Worm (Caenorhabditis elegans): ENCODE measurements around the gene C06A1.6.

C06A1.6 gene

DNA sequence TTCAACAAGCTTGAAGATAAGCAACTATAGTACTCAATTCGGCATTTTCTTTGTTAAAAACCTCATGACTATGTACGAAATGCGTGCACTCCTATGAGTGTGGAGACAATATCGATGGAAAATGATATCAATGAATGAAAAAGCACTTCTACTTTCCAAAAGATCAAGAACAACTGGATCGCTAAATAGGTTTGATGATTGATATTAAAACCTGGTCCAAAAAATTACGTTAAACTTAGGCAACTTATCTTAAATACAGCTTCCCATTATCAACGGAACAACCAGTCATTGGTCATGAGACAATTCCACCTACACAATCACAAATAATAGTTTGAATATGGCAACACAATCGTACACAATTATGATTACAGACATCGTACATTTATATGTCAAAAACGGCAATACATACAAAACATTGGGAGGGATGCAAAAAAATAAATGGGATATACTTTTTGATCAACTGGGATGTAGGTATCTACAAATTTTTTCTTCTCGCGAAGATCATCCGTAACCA, 4.8 kb downstream of the C06A1.6 start (continued):
- TF ChIP-seq F55B11.4 (tag; optimal IDR thresholded peaks at IDR 0.05; ENCODE audit: borderline replicate concordance, insufficient read depth) = no peak
- 0 out of 2 replicates have a peak, but pooled peaks have one; percentile 60 for TF ChIP-seq ekl-4 (GFP tag; IDR thresholded peaks at IDR 0.05)
- no peak for TF ChIP-seq cebp-2 (GFP tag; IDR thresholded peaks at IDR 0.05)
- TF ChIP-seq lin-26 (GFP tag; IDR thresholded peaks at IDR 0.05) = 0 out of 2 replicates have a peak, but pooled peaks have one; percentile 68
- TF ChIP-seq B0035.1 (tag; optimal IDR thresholded peaks at IDR 0.05) = no peak
- peak; percentile 68; the same call in 1 of the 2 replicates for TF ChIP-seq ceh-40 (GFP tag; IDR thresholded peaks at IDR 0.05)
- no peak for TF ChIP-seq tbx-9 (tag; optimal IDR thresholded peaks at IDR 0.05; ENCODE audit: borderline replicate concordance)
- TF ChIP-seq lsl-1 (GFP tag; optimal IDR thresholded peaks at IDR 0.05) = peak; percentile 36
- TF ChIP-seq snpc-1.1 (tag; optimal IDR thresholded peaks at IDR 0.05; ENCODE audit: insufficient read depth) = no peak
- 0 out of 2 replicates have a peak, but pooled peaks have one; percentile 5 for TF ChIP-seq rcor-1 (GFP tag; IDR thresholded peaks at IDR 0.05)
- TF ChIP-seq snpc-4 (GFP tag; optimal IDR thresholded peaks at IDR 0.05) = peak; percentile 6
- no peak for TF ChIP-seq snpc-4 (tag; optimal IDR thresholded peaks at IDR 0.05)
- peak; percentile 6 for TF ChIP-seq ZK185.1 (tag; optimal IDR thresholded peaks at IDR 0.05; ENCODE audit: poor library complexity, severe bottlenecking)
- peak; percentile 23; the same call in 1 of the 2 replicates for TF ChIP-seq nfyb-1 (GFP tag; IDR thresholded peaks at IDR 0.05)
- TF ChIP-seq mes-4 (tag; optimal IDR thresholded peaks at IDR 0.05) = no peak
- TF ChIP-seq athp-1 (tag; optimal IDR thresholded peaks at IDR 0.05) = peak; percentile 44
- TF ChIP-seq ztf-22 (GFP tag; optimal IDR thresholded peaks at IDR 0.05) = no peak
- no peak for TF ChIP-seq cebp-1 (GFP tag; IDR thresholded peaks at IDR 0.05)
- TF ChIP-seq cebp-1 (tag; optimal IDR thresholded peaks at IDR 0.05) = peak; percentile 48
- peak; percentile 23 for TF ChIP-seq lin-54 (GFP tag; optimal IDR thresholded peaks at IDR 0.05)
- no peak for TF ChIP-seq mcd-1 (GFP tag; IDR thresholded peaks at IDR 0.05)
- TF ChIP-seq pbrm-1 (GFP tag; IDR thresholded peaks at IDR 0.05) = 0 out of 2 replicates have a peak, but pooled peaks have one; percentile 57
- no peak for TF ChIP-seq zfh-2 (GFP tag; conservative IDR thresholded peaks at IDR 0.05)
- TF ChIP-seq Y53G8AR.9 (GFP tag; conservative IDR thresholded peaks at IDR 0.05) = 0 out of 2 replicates have a peak, but pooled peaks have one; percentile 11
- no peak for TF ChIP-seq F52B5.7 (tag; optimal IDR thresholded peaks at IDR 0.05)
- TF ChIP-seq ztf-3 (GFP tag; optimal IDR thresholded peaks at IDR 0.05) = no peak
- peak; percentile 28 for TF ChIP-seq ama-1 (optimal IDR thresholded peaks at IDR 0.05)
- peak in 1 of 2 experiments; percentile 48 for TF ChIP-seq ama-1 (GFP tag; optimal IDR thresholded peaks at IDR 0.05)
- no peak for TF ChIP-seq K12H6.12 (tag; optimal IDR thresholded peaks at IDR 0.05)
- peak; percentile 60; the same call in 1 of the 2 replicates for TF ChIP-seq madf-6 (GFP tag; IDR thresholded peaks at IDR 0.05)
- TF ChIP-seq Y79H2A.3 (GFP tag; conservative IDR thresholded peaks at IDR 0.05) = 0 out of 2 replicates have a peak, but pooled peaks have one; percentile 39
- no peak for TF ChIP-seq F37B4.10 (GFP tag; IDR thresholded peaks at IDR 0.05)
- TF ChIP-seq madf-3 (GFP tag; IDR thresholded peaks at IDR 0.05) = peak; percentile 69; the same call in 1 of the 2 replicates

DNA sequence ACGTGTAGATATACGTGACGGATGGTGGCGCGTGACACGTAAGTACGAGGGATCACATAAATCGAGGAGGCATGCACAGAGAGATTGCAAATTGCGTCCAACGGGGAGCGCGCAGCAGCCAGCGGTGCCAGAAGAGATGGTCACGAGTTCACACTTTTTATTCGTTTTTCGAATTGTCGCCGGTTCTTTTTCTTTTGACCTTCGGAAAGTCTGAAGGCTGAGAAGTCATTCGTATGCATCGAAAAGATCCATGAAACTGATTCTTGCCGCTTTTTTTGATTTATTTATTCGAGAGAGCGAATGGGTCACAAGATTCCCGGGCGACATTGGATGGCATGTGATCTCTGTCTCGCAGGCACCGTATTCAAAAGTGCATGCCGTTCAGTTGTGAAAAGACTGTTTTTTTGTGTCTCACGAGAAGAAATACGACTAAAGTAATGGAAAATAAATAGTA, 5.5 kb downstream of the C06A1.6 start:
- TF ChIP-seq madf-6 (GFP tag; IDR thresholded peaks at IDR 0.05) = 0 out of 2 replicates have a peak, but pooled peaks have one; percentile 21
- no peak for TF ChIP-seq mxl-1 (tag; optimal IDR thresholded peaks at IDR 0.05)
- peak; percentile 85 for TF ChIP-seq K11D2.4 (GFP tag; IDR thresholded peaks at IDR 0.05)
- peak; percentile 51; the same call in 1 of the 2 replicates for TF ChIP-seq lir-1 (GFP tag; conservative IDR thresholded peaks at IDR 0.05)
- TF ChIP-seq dpl-1 (GFP tag; optimal IDR thresholded peaks at IDR 0.05) = no peak
- peak in 1 of 3 experiments; percentile 35 for TF ChIP-seq lin-35 (GFP tag; optimal IDR thresholded peaks at IDR 0.05)
- TF ChIP-seq F52B5.7 (tag; optimal IDR thresholded peaks at IDR 0.05) = peak; percentile 2
- no peak for TF ChIP-seq F10E7.11 (tag; optimal IDR thresholded peaks at IDR 0.05)
- no peak for TF ChIP-seq snpc-4 (GFP tag; optimal IDR thresholded peaks at IDR 0.05)
- peak in 1 of 4 experiments; percentile 39 for TF ChIP-seq snpc-4 (tag; optimal IDR thresholded peaks at IDR 0.05)
- 0 out of 2 replicates have a peak, but pooled peaks have one; percentile 24 for TF ChIP-seq Y95B8A.8 (GFP tag; IDR thresholded peaks at IDR 0.05)
- no peak for TF ChIP-seq nhr-80 (tag; optimal IDR thresholded peaks at IDR 0.05)
- no peak for TF ChIP-seq B0261.1 (tag; optimal IDR thresholded peaks at IDR 0.05)
- peak; percentile 28; the same call in 1 of the 2 replicates for TF ChIP-seq lin-26 (GFP tag; IDR thresholded peaks at IDR 0.05)
- no peak for TF ChIP-seq cebp-1 (GFP tag; IDR thresholded peaks at IDR 0.05)
- TF ChIP-seq cebp-1 (tag; optimal IDR thresholded peaks at IDR 0.05) = peak; percentile 74
- TF ChIP-seq madf-10 (tag; optimal IDR thresholded peaks at IDR 0.05) = no peak
- TF ChIP-seq bed-1 (GFP tag; IDR thresholded peaks at IDR 0.05) = 0 out of 2 replicates have a peak, but pooled peaks have one; percentile 4
- peak; percentile 50; the same call in 1 of the 2 replicates for TF ChIP-seq ekl-4 (GFP tag; IDR thresholded peaks at IDR 0.05)
- TF ChIP-seq hmg-20 (GFP tag; IDR thresholded peaks at IDR 0.05) = no peak
- TF ChIP-seq hmg-1.2 (GFP tag; IDR thresholded peaks at IDR 0.05) = peak; percentile 62
- TF ChIP-seq lin-40 (tag; optimal IDR thresholded peaks at IDR 0.05) = peak; percentile 4

All from whole organism, young adult.